Fruit fly (Drosophila melanogaster): Measurements from ENCODE around the gene for.

The for gene

DNA sequence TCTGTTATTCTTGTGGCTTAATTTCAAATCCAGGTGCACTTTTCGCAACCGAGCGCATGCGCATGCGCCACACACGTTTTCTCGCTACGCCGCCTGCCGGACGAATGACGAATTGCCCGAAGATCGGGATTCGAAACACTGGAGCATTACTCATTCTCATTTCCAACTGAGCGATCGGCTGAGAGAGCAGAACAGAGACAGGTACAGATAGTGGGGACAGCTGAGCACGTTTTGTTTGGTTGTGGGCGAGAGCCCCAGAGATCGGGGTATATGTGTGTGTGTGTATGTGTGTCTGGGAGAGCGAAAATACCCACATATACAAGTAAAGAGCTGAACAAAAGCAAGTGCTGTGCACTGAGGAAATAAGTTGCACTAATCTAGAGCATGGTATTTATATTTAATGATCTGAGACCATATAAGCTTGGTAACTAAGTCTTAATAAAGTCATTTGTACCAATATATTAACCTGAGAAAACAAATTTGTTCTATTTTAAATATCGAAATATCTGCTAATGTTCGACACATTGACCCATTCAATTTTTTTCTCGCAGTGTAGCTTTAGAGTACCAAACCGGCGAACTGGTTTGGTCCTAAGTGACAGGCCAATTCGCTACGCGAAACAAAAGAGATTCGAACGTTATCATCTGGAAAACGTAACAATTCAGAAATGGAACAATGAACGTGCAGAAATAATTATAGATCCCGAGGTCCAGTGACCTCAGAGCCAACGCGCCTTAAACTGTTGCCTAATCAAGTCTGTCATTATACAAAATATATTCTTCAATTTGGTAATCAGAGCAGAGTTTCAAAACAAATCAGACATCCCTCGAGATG, 24.5 kb downstream of the for start (continued):
- TF ChIP-seq scrt (GFP tag; optimal IDR thresholded peaks at IDR 0.05), result peak; percentile 97
- TF ChIP-seq CG4360 (GFP tag; IDR thresholded peaks at IDR 0.05), result peak; percentile 87
- peak; percentile 97 for TF ChIP-seq trem (tag; optimal IDR thresholded peaks at IDR 0.05)
- peak; percentile 98 for TF ChIP-seq Spps (tag; optimal IDR thresholded peaks at IDR 0.05)
- TF ChIP-seq CG33213 (GFP tag; optimal IDR thresholded peaks at IDR 0.05), result peak; percentile 91
- peak; percentile 96 for TF ChIP-seq toy (GFP tag; IDR thresholded peaks at IDR 0.05)
- peak; percentile 78 for TF ChIP-seq crol (GFP tag; IDR thresholded peaks at IDR 0.05)
- peak; percentile 98 for TF ChIP-seq CG7271 (tag; optimal IDR thresholded peaks at IDR 0.05)
- peak; percentile 88 for TF ChIP-seq CG12942 (GFP tag; optimal IDR thresholded peaks at IDR 0.05)
- peak; percentile 95 for TF ChIP-seq CG17328 (GFP tag; IDR thresholded peaks at IDR 0.05)
- peak; percentile 94 for TF ChIP-seq CG31365 (tag; optimal IDR thresholded peaks at IDR 0.05)
- TF ChIP-seq vfl (GFP tag; optimal IDR thresholded peaks at IDR 0.05), result peak; percentile 92
- TF ChIP-seq sc (optimal IDR thresholded peaks at IDR 0.05), result no peak
- TF ChIP-seq sc (GFP tag; optimal IDR thresholded peaks at IDR 0.05), result peak; percentile 84
- peak; percentile 86 for TF ChIP-seq CG3065 (GFP tag; optimal IDR thresholded peaks at IDR 0.05)
- peak; percentile 93 for TF ChIP-seq CG5180 (GFP tag; optimal IDR thresholded peaks at IDR 0.05)
- peak; percentile 91 for TF ChIP-seq CG6654 (GFP tag; optimal IDR thresholded peaks at IDR 0.05)
- peak; percentile 72 for TF ChIP-seq CG30020 (tag; optimal IDR thresholded peaks at IDR 0.05)
- no peak for TF ChIP-seq pita (GFP tag; optimal IDR thresholded peaks at IDR 0.05)
- TF ChIP-seq repo (GFP tag; optimal IDR thresholded peaks at IDR 0.05), result peak; percentile 92
- peak; percentile 97 for TF ChIP-seq Rx (GFP tag; IDR thresholded peaks at IDR 0.05)
- peak; percentile 69 for TF ChIP-seq emc (GFP tag; optimal IDR thresholded peaks at IDR 0.05)
- peak; percentile 98 for TF ChIP-seq CG7839 (tag; optimal IDR thresholded peaks at IDR 0.05)
- TF ChIP-seq luna (GFP tag; optimal IDR thresholded peaks at IDR 0.05), result peak; percentile 81
- TF ChIP-seq dimm (GFP tag; IDR thresholded peaks at IDR 0.05), result peak; percentile 96
- peak; percentile 99 for TF ChIP-seq Meics (GFP tag; optimal IDR thresholded peaks at IDR 0.05)
- peak; percentile 97 for TF ChIP-seq pnt (GFP tag; optimal IDR thresholded peaks at IDR 0.05)
- peak; percentile 93 for TF ChIP-seq gsb-n (tag; optimal IDR thresholded peaks at IDR 0.05)
- peak; percentile 98 for TF ChIP-seq CG12071 (GFP tag; optimal IDR thresholded peaks at IDR 0.05)
- peak; percentile 97 for TF ChIP-seq croc (GFP tag; conservative IDR thresholded peaks at IDR 0.05)
- peak; percentile 87 for TF ChIP-seq shn (GFP tag; optimal IDR thresholded peaks at IDR 0.05)
- peak; percentile 95 for TF ChIP-seq CG17186 (GFP tag; optimal IDR thresholded peaks at IDR 0.05)
- peak; percentile 73 for TF ChIP-seq Sry-β (GFP tag; optimal IDR thresholded peaks at IDR 0.05)
- TF ChIP-seq Bteb2 (GFP tag; optimal IDR thresholded peaks at IDR 0.05), result peak; percentile 89
- peak; percentile 93 for TF ChIP-seq CG8388 (GFP tag; optimal IDR thresholded peaks at IDR 0.05)
- TF ChIP-seq her (GFP tag; optimal IDR thresholded peaks at IDR 0.05), result peak; percentile 90
- TF ChIP-seq CG14965 (GFP tag; optimal IDR thresholded peaks at IDR 0.05; ENCODE audit: borderline replicate concordance), result peak; percentile 80
- TF ChIP-seq z (GFP tag; IDR thresholded peaks at IDR 0.05), result peak; percentile 86
- peak; percentile 89 for TF ChIP-seq CG17385 (GFP tag; optimal IDR thresholded peaks at IDR 0.05)
- peak; percentile 95 for TF ChIP-seq danr (GFP tag; IDR thresholded peaks at IDR 0.05)
- peak; percentile 93 for TF ChIP-seq Optix (GFP tag; IDR thresholded peaks at IDR 0.05)
- TF ChIP-seq zfh1 (GFP tag; IDR thresholded peaks at IDR 0.05), result peak; percentile 97
- TF ChIP-seq D19B (GFP tag; optimal IDR thresholded peaks at IDR 0.05), result peak; percentile 94
- TF ChIP-seq CG11696 (GFP tag; IDR thresholded peaks at IDR 0.05), result peak; percentile 91
- peak; percentile 94 for TF ChIP-seq gcm (GFP tag; optimal IDR thresholded peaks at IDR 0.05)
- peak; percentile 97 for TF ChIP-seq jumu (GFP tag; optimal IDR thresholded peaks at IDR 0.05)
- peak; percentile 92 for TF ChIP-seq H2.0 (GFP tag; IDR thresholded peaks at IDR 0.05)
- TF ChIP-seq mld (GFP tag; IDR thresholded peaks at IDR 0.05; ENCODE audit: partially characterized antibody), result no peak
- peak; percentile 99 for TF ChIP-seq Xrp1 (GFP tag; IDR thresholded peaks at IDR 0.05)
- peak; percentile 85 for TF ChIP-seq Poxn (GFP tag; IDR thresholded peaks at IDR 0.05)
